Fruit fly (Drosophila melanogaster) whole organism, adult: ENCODE measurements around the gene E2f2.

Experiments
- CG12768 ChIP-seq: fragments of 200-800 bp; sonication (Bioruptor generic); optimal IDR thresholded peaks from 2 replicates; lab custom pipeline; 2017; ENCODE audit warnings: missing biosample characterization, missing genetic modification characterization, mild to moderate bottlenecking, moderate library complexity, missing genetic modification reagents
- CG5204 ChIP-seq: fragments of 200-800 bp; sonication (Bioruptor generic); optimal IDR thresholded peaks from 2 replicates; lab custom pipeline; 2016; ENCODE audit warnings: missing biosample characterization, missing genetic modification characterization
- CG7101 ChIP-seq: fragments of 200-800 bp; sonication (Bioruptor generic); optimal IDR thresholded peaks from 2 replicates; lab custom pipeline; 2018; ENCODE audit warnings: missing biosample characterization, mild to moderate bottlenecking, missing genetic modification characterization, moderate library complexity
- Crg-1 ChIP-seq: fragments of 200-800 bp; sonication (Bioruptor generic); optimal IDR thresholded peaks from 2 replicates; lab custom pipeline; 2016; ENCODE audit warnings: missing biosample characterization, missing genetic modification characterization
- bab1 ChIP-seq: fragments of 200-800 bp; sonication (Bioruptor generic); optimal IDR thresholded peaks from 3 replicates; lab custom pipeline; 2019; ENCODE audit warnings: missing biosample characterization, mild to moderate bottlenecking, missing genetic modification characterization, moderate library complexity
- cic ChIP-seq: fragments of 200-800 bp; sonication (Bioruptor generic); optimal IDR thresholded peaks from 2 replicates; lab custom pipeline; 2017; ENCODE audit warnings: missing biosample characterization, mild to moderate bottlenecking, missing genetic modification characterization, moderate library complexity
- pad ChIP-seq: fragments of 200-800 bp; sonication (Bioruptor generic); optimal IDR thresholded peaks from 3 replicates; lab custom pipeline; 2017; ENCODE audit warnings: missing biosample characterization, missing genetic modification characterization, mild to moderate bottlenecking, moderate library complexity, missing genetic modification reagents
- toe ChIP-seq: fragments of 200-800 bp; sonication (Bioruptor generic); optimal IDR thresholded peaks from 2 replicates; lab custom pipeline; 2016; ENCODE audit warnings: missing biosample characterization, missing genetic modification characterization

dm6 chr2L:21113546-21113945, 43.0 kb downstream of the E2f2 start:
- no peak for TF ChIP-seq cic (GFP tag; lab: Kevin White, UChicago)
- TF ChIP-seq CG7101, result no peak
- no peak for TF ChIP-seq bab1
- TF ChIP-seq CG12768 (GFP tag; lab: Kevin White, UChicago), result no peak
- no peak for TF ChIP-seq CG5204
- TF ChIP-seq toe (GFP tag; lab: Kevin White, UChicago), result no peak
- TF ChIP-seq pad (GFP tag; lab: Kevin White, UChicago), result no peak
- TF ChIP-seq Crg-1, result no peak
